Worm (Caenorhabditis elegans): ENCODE measurements around the gene T28A11.18.

ce11 chrV:3242984-3243383 lies 24.9 kb downstream of the T28A11.18 start, which contains the start of gene gst-23:
- no peak for TF ChIP-seq sptf-1 (tag; optimal IDR thresholded peaks at IDR 0.05)
- no peak for TF ChIP-seq ztf-11 (tag; optimal IDR thresholded peaks at IDR 0.05)
- TF ChIP-seq nhr-76 (tag; optimal IDR thresholded peaks at IDR 0.05) = no peak
- TF ChIP-seq cnd-1 (tag; optimal IDR thresholded peaks at IDR 0.05) = no peak
- TF ChIP-seq nhr-237 (tag; optimal IDR thresholded peaks at IDR 0.05) = no peak
- no peak for TF ChIP-seq snpc-4 (tag; optimal IDR thresholded peaks at IDR 0.05)
- no peak for TF ChIP-seq ceh-43 (GFP tag; optimal IDR thresholded peaks at IDR 0.05)
- no peak for TF ChIP-seq elt-3 (tag; optimal IDR thresholded peaks at IDR 0.05)
- no peak for TF ChIP-seq zip-8 (tag; optimal IDR thresholded peaks at IDR 0.05)
- no peak for TF ChIP-seq tbx-8 (GFP tag; optimal IDR thresholded peaks at IDR 0.05)
- TF ChIP-seq elt-1 (tag; optimal IDR thresholded peaks at IDR 0.05; ENCODE audit: borderline replicate concordance, insufficient read depth) = no peak
- no peak for TF ChIP-seq nhr-28 (tag; optimal IDR thresholded peaks at IDR 0.05)
- no peak for TF ChIP-seq nhr-12 (tag; optimal IDR thresholded peaks at IDR 0.05)
